Fruit fly (Drosophila melanogaster): ENCODE measurements around the gene ND-39.

ND-39 gene

DNA sequence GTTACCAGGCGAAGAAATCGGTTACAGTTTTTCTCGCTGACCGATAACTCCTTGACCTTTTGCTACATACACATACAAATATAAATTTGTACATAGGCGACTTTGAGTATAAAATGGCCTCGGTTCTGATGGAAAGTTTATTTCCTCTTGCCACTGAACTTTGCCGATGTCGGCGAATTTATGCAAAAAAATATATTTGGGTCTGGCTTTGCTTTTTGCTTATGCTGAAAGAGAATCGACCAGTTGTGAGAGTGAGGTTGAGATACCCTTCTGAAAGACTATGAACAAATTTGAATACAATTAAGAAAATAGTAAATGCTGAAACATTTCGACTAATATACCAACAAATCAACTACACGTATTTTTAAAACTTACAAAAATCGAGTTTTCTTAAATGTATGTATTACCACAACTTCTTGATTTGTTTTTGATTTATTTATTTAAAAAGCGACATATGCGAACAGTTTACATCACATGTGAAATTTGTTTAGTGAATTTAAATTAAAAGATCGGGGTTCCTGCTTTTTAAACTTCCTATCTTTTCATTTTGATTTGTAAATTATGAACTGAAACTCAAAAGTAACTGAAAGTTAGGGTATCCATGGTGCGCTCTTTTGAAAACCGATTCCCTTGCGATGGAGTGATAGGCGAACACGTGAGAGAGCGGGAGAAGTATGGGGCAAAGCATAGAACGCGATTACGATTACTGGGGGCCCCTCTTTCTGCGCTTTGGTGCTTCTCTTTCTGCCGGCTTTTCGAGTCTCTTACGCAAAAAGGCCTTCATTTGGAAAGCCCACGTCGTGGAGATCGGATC is 17.4 kb downstream of the ND-39 start (continued):
- TF ChIP-seq CG6854 (GFP tag; optimal IDR thresholded peaks at IDR 0.05): peak; percentile 33
- TF ChIP-seq CG6808 (GFP tag; optimal IDR thresholded peaks at IDR 0.05): peak; percentile 86
- peak; percentile 81 for TF ChIP-seq pdm3 (GFP tag; optimal IDR thresholded peaks at IDR 0.05)
- peak; percentile 58 for TF ChIP-seq Ets21C (GFP tag; optimal IDR thresholded peaks at IDR 0.05)
- TF ChIP-seq eg (GFP tag; IDR thresholded peaks at IDR 0.05): peak; percentile 24; the same call in 1 of the 3 replicates
- peak; percentile 84 for TF ChIP-seq Hr4 (GFP tag; optimal IDR thresholded peaks at IDR 0.05)
- peak; percentile 74 for TF ChIP-seq spab (GFP tag; optimal IDR thresholded peaks at IDR 0.05)
- peak; percentile 59 for TF ChIP-seq CG9139 (GFP tag; optimal IDR thresholded peaks at IDR 0.05)
- peak; percentile 81 for TF ChIP-seq CG31627 (GFP tag; optimal IDR thresholded peaks at IDR 0.05)
- TF ChIP-seq Smox (GFP tag; optimal IDR thresholded peaks at IDR 0.05): peak; percentile 81
- TF ChIP-seq CG11294 (GFP tag; IDR thresholded peaks at IDR 0.05): no peak
- peak; percentile 91 for TF ChIP-seq CG32006 (GFP tag; optimal IDR thresholded peaks at IDR 0.05)
- peak; percentile 82 for TF ChIP-seq Sox102F (GFP tag; optimal IDR thresholded peaks at IDR 0.05)
- TF ChIP-seq Sox15 (GFP tag; optimal IDR thresholded peaks at IDR 0.05): peak; percentile 63
- TF ChIP-seq Blimp-1 (GFP tag; optimal IDR thresholded peaks at IDR 0.05): peak; percentile 49
- peak; percentile 60 for TF ChIP-seq CG8319 (GFP tag; optimal IDR thresholded peaks at IDR 0.05)
- TF ChIP-seq Sox14 (GFP tag; optimal IDR thresholded peaks at IDR 0.05): peak; percentile 86
- peak; percentile 72 for TF ChIP-seq Hr39 (GFP tag; optimal IDR thresholded peaks at IDR 0.05)

dm6 chr3L:20511499-20512108 is 19.7 kb downstream of the ND-39 start:
- TF ChIP-seq CG16779 (tag; optimal IDR thresholded peaks at IDR 0.05) (peak; percentile 10), CG8319 (GFP tag; optimal IDR thresholded peaks at IDR 0.05) (no peak), ss (GFP tag; optimal IDR thresholded peaks at IDR 0.05) (peak; percentile 10 to 39), achi (GFP tag; optimal IDR thresholded peaks at IDR 0.05) (no peak), svp (GFP tag) (peak; percentile 99)

dm6 chr3L:20514101-20514500 is 22.2 kb downstream of the ND-39 start:
- TF ChIP-seq Ets21C (GFP tag; optimal IDR thresholded peaks at IDR 0.05) (no peak), Eip78C (GFP tag) (peak; percentile 29), achi (GFP tag; optimal IDR thresholded peaks at IDR 0.05) (no peak), CG34406 (GFP tag; optimal IDR thresholded peaks at IDR 0.05) (no peak)

dm6 chr3L:20516519-20517178 is 24.8 kb downstream of the ND-39 start:
- TF ChIP-seq Gug (GFP tag; IDR thresholded peaks at IDR 0.05): peak; percentile 20; the same call in 1 of the 2 replicates
- TF ChIP-seq Hr39 (GFP tag; optimal IDR thresholded peaks at IDR 0.05): no peak
- TF ChIP-seq CG7368 (GFP tag; optimal IDR thresholded peaks at IDR 0.05): no peak
- no peak for TF ChIP-seq dsx (GFP tag; optimal IDR thresholded peaks at IDR 0.05; ENCODE audit: poor library complexity, severe bottlenecking)
- peak; percentile 12 for TF ChIP-seq CG6854 (GFP tag; optimal IDR thresholded peaks at IDR 0.05)
- no peak for TF ChIP-seq net (GFP tag; optimal IDR thresholded peaks at IDR 0.05)
- TF ChIP-seq Blimp-1 (GFP tag; optimal IDR thresholded peaks at IDR 0.05): no peak
- TF ChIP-seq svp (GFP tag): no peak
- TF ChIP-seq Smox (GFP tag; optimal IDR thresholded peaks at IDR 0.05): peak; percentile 39
- no peak; the same call in 2 of the 3 replicates for TF ChIP-seq CG6163 (GFP tag; IDR thresholded peaks at IDR 0.05)
- no peak for TF ChIP-seq CG6792 (GFP tag; optimal IDR thresholded peaks at IDR 0.05)
- no peak for TF ChIP-seq Sox14 (GFP tag; optimal IDR thresholded peaks at IDR 0.05)
- TF ChIP-seq CG15336 (GFP tag; IDR thresholded peaks at IDR 0.05): peak; percentile 41; the same call in 1 of the 2 replicates
- TF ChIP-seq CG34406 (GFP tag; optimal IDR thresholded peaks at IDR 0.05): peak; percentile 60
- peak; percentile 53 for TF ChIP-seq CG3032 (tag; optimal IDR thresholded peaks at IDR 0.05)
- no peak for TF ChIP-seq Lpt (GFP tag; optimal IDR thresholded peaks at IDR 0.05)
- TF ChIP-seq Ets21C (GFP tag; optimal IDR thresholded peaks at IDR 0.05): no peak
- no peak for TF ChIP-seq achi (GFP tag; optimal IDR thresholded peaks at IDR 0.05)
- TF ChIP-seq acj6 (GFP tag; optimal IDR thresholded peaks at IDR 0.05): peak; percentile 38
- TF ChIP-seq fkh (GFP tag; optimal IDR thresholded peaks at IDR 0.05): peak; percentile 97
- no peak for TF ChIP-seq dac (GFP tag; optimal IDR thresholded peaks at IDR 0.05)
- no peak for TF ChIP-seq Hr38 (GFP tag; optimal IDR thresholded peaks at IDR 0.05)
- peak; percentile 7 for TF ChIP-seq CG8319 (GFP tag; optimal IDR thresholded peaks at IDR 0.05)
- TF ChIP-seq CG10669 (GFP tag; optimal IDR thresholded peaks at IDR 0.05): peak; percentile 24
- TF ChIP-seq CG11762 (GFP tag; optimal IDR thresholded peaks at IDR 0.05; ENCODE audit: insufficient read depth): no peak
- TF ChIP-seq fd85E (GFP tag; optimal IDR thresholded peaks at IDR 0.05): no peak
- TF ChIP-seq Eip78C (GFP tag): peak; percentile 75
- TF ChIP-seq CG11902 (GFP tag; optimal IDR thresholded peaks at IDR 0.05): no peak
